Fruit fly (Drosophila melanogaster): ENCODE measurements around the gene Src64B.

dm6 chr3L:4546650-4547049 is 79.3 kb downstream of the Src64B start:
- TF ChIP-seq CG8478 (optimal IDR thresholded peaks at IDR 0.05) (no peak), CTCF (optimal IDR thresholded peaks at IDR 0.05) (no peak)

Measured in S2 (cell line).